Fruit fly (Drosophila melanogaster) whole organism, embryonic: Measurements from ENCODE around the gene MsR2.
A peak's percentile ranks its signal among the peaks of the same experiment; 100 is the strongest.

ENCODE experiments used
- Aef1 ChIP-seq: fragments of 200-800 bp; sonication (Bioruptor generic); IDR thresholded peaks from 3 replicates; pipeline ENCODE4 v1.3.6; 2022; ENCODE audit warnings: missing biosample characterization, missing genetic modification characterization
- Atf-2 ChIP-seq: fragments of 200-800 bp; sonication (Bioruptor generic); optimal IDR thresholded peaks from 2 replicates; lab custom pipeline; 2016; ENCODE audit warnings: missing biosample characterization, missing genetic modification characterization
- CG10462 ChIP-seq: fragments of 200-800 bp; sonication (Bioruptor generic); optimal IDR thresholded peaks from 2 replicates; lab custom pipeline; 2016; ENCODE audit warnings: missing biosample characterization, missing genetic modification characterization
- CG12299 ChIP-seq: fragments of 200-800 bp; sonication (Bioruptor generic); optimal IDR thresholded peaks from 2 replicates; lab custom pipeline; 2018; ENCODE audit warnings: missing biosample characterization, mild to moderate bottlenecking, missing genetic modification characterization
- CG13123 ChIP-seq: fragments of 200-800 bp; sonication (Bioruptor generic); optimal IDR thresholded peaks from 2 replicates; lab custom pipeline; 2016; ENCODE audit warnings: missing biosample characterization, missing genetic modification characterization
- CG17802 ChIP-seq: fragments of 200-800 bp; sonication (Bioruptor generic); optimal IDR thresholded peaks from 2 replicates; lab custom pipeline; 2018; ENCODE audit warnings: missing biosample characterization, mild to moderate bottlenecking, missing genetic modification characterization, moderate library complexity
- CG31388 ChIP-seq: fragments of 200-800 bp; sonication (Bioruptor generic); optimal IDR thresholded peaks from 2 replicates; lab custom pipeline; 2016; ENCODE audit warnings: missing biosample characterization, missing genetic modification characterization
- CG3726 ChIP-seq: fragments of 200-800 bp; sonication (Bioruptor generic); IDR thresholded peaks from 3 replicates; pipeline ENCODE4, ENCODE4 v1.3.6; 2022; ENCODE audit warnings: missing biosample characterization, missing genetic modification characterization
- CG4404 ChIP-seq: fragments of 200-800 bp; sonication (Bioruptor generic); IDR thresholded peaks from 2 replicates; pipeline ENCODE4 v1.3.6; 2022; ENCODE audit warnings: missing biosample characterization, missing genetic modification characterization
- CG5953 ChIP-seq: fragments of 200-800 bp; sonication (Bioruptor generic); IDR thresholded peaks from 2 replicates; pipeline ENCODE4 v1.3.6; 2022; ENCODE audit warnings: missing biosample characterization, missing genetic modification characterization
- CG6683 ChIP-seq: fragments of 200-800 bp; sonication (Bioruptor generic); optimal IDR thresholded peaks from 2 replicates; lab custom pipeline; 2017; ENCODE audit warnings: missing biosample characterization, mild to moderate bottlenecking, missing genetic modification characterization, missing genetic modification reagents
- CG8089 ChIP-seq: fragments of 200-800 bp; sonication (Bioruptor generic); optimal IDR thresholded peaks from 3 replicates; lab custom pipeline; 2016; ENCODE audit warnings: missing biosample characterization, missing genetic modification characterization
- D19B ChIP-seq: fragments of 200-800 bp; sonication (Bioruptor generic); optimal IDR thresholded peaks from 2 replicates; lab custom pipeline; 2017; ENCODE audit warnings: missing biosample characterization, mild to moderate bottlenecking, missing genetic modification characterization
- Fer2 ChIP-seq: fragments of 200-800 bp; sonication (Bioruptor generic); optimal IDR thresholded peaks from 2 replicates; lab custom pipeline; 2018; ENCODE audit warnings: missing biosample characterization, mild to moderate bottlenecking, missing genetic modification characterization, moderate library complexity
- H15 ChIP-seq: fragments of 200-800 bp; sonication (Bioruptor generic); IDR thresholded peaks from 3 replicates; pipeline ENCODE4 v1.3.6; 2022; ENCODE audit warnings: missing biosample characterization, missing genetic modification characterization
- HHEX ChIP-seq: fragments of 200-800 bp; sonication (Bioruptor generic); optimal IDR thresholded peaks from 3 replicates; lab custom pipeline; 2017; ENCODE audit warnings: missing biosample characterization, mild to moderate bottlenecking, missing genetic modification characterization, missing genetic modification reagents
- HLH3B ChIP-seq: fragments of 200-800 bp; sonication (Bioruptor generic); IDR thresholded peaks from 2 replicates; pipeline ENCODE4 v1.3.6; 2022; ENCODE audit warnings: missing biosample characterization, missing genetic modification characterization
- HLH4C ChIP-seq: fragments of 200-800 bp; sonication (Bioruptor generic); IDR thresholded peaks from 3 replicates; pipeline ENCODE4 v1.3.6; 2022; ENCODE audit warnings: missing biosample characterization, missing genetic modification characterization; ENCODE audit not compliant: partially characterized antibody
- HLHmδ ChIP-seq: fragments of 200-800 bp; sonication (Bioruptor generic); optimal IDR thresholded peaks from 2 replicates; lab custom pipeline; 2018; ENCODE audit warnings: missing biosample characterization, mild to moderate bottlenecking, missing genetic modification characterization, moderate library complexity
- Lhr ChIP-seq: fragments of 200-800 bp; sonication (Bioruptor generic); optimal IDR thresholded peaks from 3 replicates; lab custom pipeline; 2017; ENCODE audit warnings: mild to moderate bottlenecking, missing biosample characterization, missing genetic modification reagents, missing genetic modification characterization
- MBD-R2 ChIP-seq: fragments of 200-800 bp; sonication (Bioruptor generic); IDR thresholded peaks from 2 replicates; pipeline ENCODE4 v1.3.6; 2022; ENCODE audit warnings: missing biosample characterization, missing genetic modification characterization
- NC2α ChIP-seq: fragments of 200-800 bp; sonication (Bioruptor generic); optimal IDR thresholded peaks from 2 replicates; lab custom pipeline; 2016; ENCODE audit warnings: missing biosample characterization, missing genetic modification characterization
- NK7.1 ChIP-seq: fragments of 200-800 bp; sonication (Bioruptor generic); optimal IDR thresholded peaks from 3 replicates; lab custom pipeline; 2016; ENCODE audit warnings: missing biosample characterization, missing genetic modification characterization
- Opbp ChIP-seq: fragments of 200-800 bp; sonication (Bioruptor generic); IDR thresholded peaks from 3 replicates; pipeline ENCODE4 v1.3.6; 2022; ENCODE audit warnings: missing biosample characterization, missing genetic modification characterization; ENCODE audit not compliant: partially characterized antibody
- Poxn ChIP-seq: fragments of 200-800 bp; sonication (Bioruptor generic); IDR thresholded peaks from 2 replicates; pipeline ENCODE4 v1.3.6; 2022; ENCODE audit warnings: missing biosample characterization, missing genetic modification characterization
- Ravus ChIP-seq: fragments of 200-800 bp; sonication (Bioruptor generic); IDR thresholded peaks from 2 replicates; pipeline ENCODE4 v1.3.6; 2022; ENCODE audit warnings: missing biosample characterization, missing genetic modification characterization
- Sry-δ ChIP-seq: fragments of 200-800 bp; sonication (Bioruptor generic); optimal IDR thresholded peaks from 2 replicates; lab custom pipeline; 2016; ENCODE audit warnings: missing biosample characterization, missing genetic modification characterization
- Stat92E ChIP-seq, 3 experiments: fragments of >200 bp in 2 of 3; fragments of 200-800 bp in 1 of 3; sonication (Bioruptor generic) in 1 of 3; optimal IDR thresholded peaks; 2 replicates each; lab custom pipeline; 2017 to 2019; ENCODE audit warnings: missing biosample characterization in 3 of 3, missing genetic modification characterization in 3 of 3, mild to moderate bottlenecking in 1 of 3, moderate library complexity in 1 of 3
- crp ChIP-seq, 2 experiments: fragments of 200-800 bp; sonication (Bioruptor generic); optimal IDR thresholded peaks; 2 replicates in 1 of 2; 3 replicates in 1 of 2; lab custom pipeline; 2017; ENCODE audit warnings: missing biosample characterization in 2 of 2, missing genetic modification characterization in 2 of 2, mild to moderate bottlenecking in 1 of 2, moderate library complexity in 1 of 2
- disco-r ChIP-seq: fragments of 200-800 bp; sonication (Bioruptor generic); optimal IDR thresholded peaks from 2 replicates; lab custom pipeline; 2016; ENCODE audit warnings: missing biosample characterization, missing genetic modification characterization
- en ChIP-seq: fragments of 200-800 bp; sonication (Bioruptor generic); optimal IDR thresholded peaks from 2 replicates; lab custom pipeline; 2016; ENCODE audit warnings: missing biosample characterization, missing genetic modification characterization
- fu2 ChIP-seq: fragments of 200-800 bp; sonication (Bioruptor generic); optimal IDR thresholded peaks from 2 replicates; lab custom pipeline; 2016; ENCODE audit warnings: missing biosample characterization, missing genetic modification characterization
- gce ChIP-seq: fragments of 200-800 bp; sonication (Bioruptor generic); IDR thresholded peaks from 3 replicates; pipeline ENCODE4 v1.3.6; 2022; ENCODE audit warnings: missing biosample characterization, missing genetic modification characterization
- gcm2 ChIP-seq: fragments of 200-800 bp; sonication (Bioruptor generic); optimal IDR thresholded peaks from 2 replicates; lab custom pipeline; 2016; ENCODE audit warnings: missing biosample characterization, missing genetic modification characterization
- gsb-n ChIP-seq: fragments of 200-800 bp; sonication (Bioruptor generic); optimal IDR thresholded peaks from 3 replicates; lab custom pipeline; 2018; ENCODE audit warnings: missing biosample characterization, mild to moderate bottlenecking, missing genetic modification characterization
- ind ChIP-seq: fragments of 200-800 bp; sonication (Bioruptor generic); optimal IDR thresholded peaks from 3 replicates; lab custom pipeline; 2016; ENCODE audit warnings: missing biosample characterization, missing genetic modification characterization
- kay ChIP-seq: fragments of 200-800 bp; sonication (Bioruptor generic); optimal IDR thresholded peaks from 2 replicates; lab custom pipeline; 2016; ENCODE audit warnings: missing biosample characterization, missing genetic modification characterization
- kni ChIP-seq: fragments of 200-800 bp; sonication (Bioruptor generic); optimal IDR thresholded peaks from 3 replicates; lab custom pipeline; 2017; ENCODE audit warnings: mild to moderate bottlenecking, missing biosample characterization, missing genetic modification reagents, missing genetic modification characterization
- lov ChIP-seq, 2 experiments: fragments of 200-800 bp in 1 of 2; fragments of >200 bp in 1 of 2; sonication (Bioruptor generic) in 1 of 2; IDR thresholded peaks in 1 of 2; optimal IDR thresholded peaks in 1 of 2; 2 replicates in 1 of 2; 3 replicates in 1 of 2; pipeline versions ENCODE4 v1.3.6 to Lab custom; 2017 to 2022; ENCODE audit warnings: missing biosample characterization in 1 of 2, missing genetic modification characterization in 1 of 2
- mam ChIP-seq: fragments of 200-800 bp; sonication (Bioruptor generic); optimal IDR thresholded peaks from 3 replicates; lab custom pipeline; 2016; ENCODE audit warnings: missing biosample characterization, missing genetic modification characterization
- phol ChIP-seq: fragments of 200-800 bp; sonication (Bioruptor generic); optimal IDR thresholded peaks from 3 replicates; lab custom pipeline; 2018; ENCODE audit warnings: missing biosample characterization, mild to moderate bottlenecking, missing genetic modification characterization, moderate library complexity
- pum ChIP-seq: fragments of 200-800 bp; sonication (Bioruptor generic); optimal IDR thresholded peaks from 2 replicates; lab custom pipeline; 2016; ENCODE audit warnings: missing biosample characterization, missing genetic modification characterization
- rib ChIP-seq: fragments of 200-800 bp; sonication (Bioruptor generic); IDR thresholded peaks from 2 replicates; pipeline ENCODE4 v1.3.6; 2022; ENCODE audit warnings: missing biosample characterization, missing genetic modification characterization
- row ChIP-seq: fragments of 200-800 bp; sonication (Bioruptor generic); IDR thresholded peaks from 3 replicates; pipeline ENCODE4 v1.3.6; 2022; ENCODE audit warnings: missing biosample characterization, missing genetic modification characterization
- sim ChIP-seq: fragments of 200-800 bp; sonication (Bioruptor generic); IDR thresholded peaks from 2 replicates; pipeline ENCODE4 v1.3.6; 2022; ENCODE audit warnings: missing biosample characterization, missing genetic modification characterization
- sisA ChIP-seq: fragments of 200-800 bp; sonication (Bioruptor generic); IDR thresholded peaks from 2 replicates; pipeline ENCODE4 v1.3.6; 2022; ENCODE audit warnings: missing biosample characterization, missing genetic modification characterization
- tup ChIP-seq: fragments of 200-800 bp; sonication (Bioruptor generic); optimal IDR thresholded peaks from 2 replicates; lab custom pipeline; 2016; ENCODE audit warnings: missing biosample characterization, mild to moderate bottlenecking, missing genetic modification characterization, moderate library complexity
- yki ChIP-seq: fragments of >200 bp; optimal IDR thresholded peaks from 3 replicates; lab custom pipeline; 2018

Gene MsR2

DNA sequence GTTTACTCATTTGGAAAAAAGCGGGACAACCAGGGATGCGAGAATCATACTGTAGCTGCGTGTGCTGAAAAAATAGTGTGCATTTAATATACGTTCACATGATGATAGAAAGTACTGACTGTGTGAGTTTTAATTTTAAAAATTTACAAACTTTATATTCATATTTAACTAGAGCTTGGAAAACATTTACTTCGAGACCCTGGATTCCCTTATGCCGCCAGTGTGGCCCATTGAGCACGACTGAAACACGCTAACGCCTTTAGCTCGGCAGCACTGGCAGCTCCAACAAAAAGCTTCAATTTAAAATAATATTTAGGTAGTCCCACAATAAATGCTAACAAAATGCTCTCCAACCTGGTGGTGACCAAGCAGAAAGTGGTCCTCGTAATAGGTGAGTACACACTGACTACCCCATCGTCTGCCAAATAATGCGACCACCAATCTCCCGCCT, 25.2 kb upstream of the MsR2 start, which contains the start of the genes CG1275 and Elp5 (continued):
- TF ChIP-seq MBD-R2 (GFP tag; lab: Robert Waterston, UW) (peak; percentile 100), HHEX (peak; percentile 98), CG6683 (GFP tag; lab: Kevin White, UChicago) (peak; percentile 90), disco-r (GFP tag; lab: Kevin White, UChicago) (peak; percentile 95), gcm2 (GFP tag; lab: Kevin White, UChicago) (peak; percentile 94), rib (GFP tag; lab: Robert Waterston, UW) (peak; percentile 99), fu2 (GFP tag; lab: Kevin White, UChicago) (peak; percentile 95), yki (lab: Kevin White, UChicago) (no peak), tup (peak; percentile 96), D19B (peak; percentile 95), CG13123 (GFP tag; lab: Kevin White, UChicago) (peak; percentile 95), kay (peak; percentile 98), gsb-n (tag; lab: Kevin White, UChicago) (peak; percentile 97)

DNA sequence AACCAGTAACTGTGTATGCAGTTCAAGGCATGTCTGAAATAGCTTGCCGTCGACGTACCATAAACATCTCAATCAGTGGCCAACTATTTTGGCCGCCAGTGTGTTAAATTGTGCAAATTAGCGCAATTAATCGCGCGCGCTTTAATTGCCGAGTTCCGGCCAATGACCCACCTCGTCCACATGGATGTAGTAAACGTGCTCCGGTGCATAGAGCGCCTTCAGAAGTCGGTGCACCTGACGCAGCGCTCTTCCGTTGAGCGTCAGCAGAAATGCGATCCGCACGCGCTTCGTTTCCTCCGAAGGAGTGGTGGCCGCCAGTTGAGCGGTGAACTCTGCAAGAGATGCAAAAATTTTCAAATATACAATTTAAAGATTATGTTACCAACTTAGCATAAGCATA, 21.4 kb upstream of the MsR2 start:
- TF ChIP-seq CG8089 (no peak), CG3726 (GFP tag; lab: Robert Waterston, UW) (0 out of 3 replicates have a peak, but pooled peaks have one; percentile 15), Opbp (0 out of 3 replicates have a peak, but pooled peaks have one; percentile 20)

DNA sequence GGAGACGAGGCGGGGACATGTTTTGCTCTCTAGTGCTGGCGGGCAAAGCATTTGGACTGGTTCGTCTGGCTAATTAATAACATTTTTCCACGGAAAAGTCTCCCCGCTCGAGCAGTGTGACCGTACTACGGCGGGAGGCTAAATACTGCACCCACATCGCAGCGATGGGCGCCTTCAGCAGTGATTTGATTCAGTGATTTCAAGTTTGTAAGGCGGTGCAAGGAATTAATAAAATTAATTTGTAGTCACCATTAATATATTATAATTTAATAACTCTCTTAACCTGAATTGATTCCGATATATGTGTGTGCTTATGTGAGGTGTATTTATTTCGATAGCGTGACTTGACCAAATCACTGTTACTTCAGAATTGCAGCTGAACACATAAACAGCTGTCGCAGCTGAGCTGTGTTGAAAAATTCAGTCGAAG, 20.2 kb upstream of the MsR2 start, which contains the start of the genes oxt and CG13807:
Gene oxt, minus strand, starts transcription at position 150 of the 430 bp plus-strand sequence.
Gene CG13807, plus strand, starts transcription at position 405 of the 430 bp plus-strand sequence.
- TF ChIP-seq phol (tag; lab: Kevin White, UChicago) (peak; percentile 92), sim (peak; percentile 71; the same call in 1 of the 2 replicates), Stat92E (GFP tag; optimal IDR thresholded peaks at IDR 0.05; lab: Kevin White, UChicago) (peak in 1 of 3 experiments; percentile 91), Fer2 (tag; lab: Kevin White, UChicago) (peak; percentile 85), en (peak; percentile 15), kni (no peak), NC2α (GFP tag; lab: Kevin White, UChicago) (no peak), mam (GFP tag; lab: Kevin White, UChicago) (peak; percentile 75), Sry-δ (GFP tag; lab: Kevin White, UChicago) (peak; percentile 46), CG10462 (GFP tag; lab: Kevin White, UChicago) (peak; percentile 72), Lhr (GFP tag; lab: Kevin White, UChicago) (peak; percentile 80), CG17802 (tag; lab: Kevin White, UChicago) (peak; percentile 70), pum (GFP tag; lab: Kevin White, UChicago) (peak; percentile 73), CG31388 (GFP tag; lab: Kevin White, UChicago) (peak; percentile 48), NK7.1 (GFP tag; lab: Kevin White, UChicago) (no peak), crp (GFP tag; optimal IDR thresholded peaks at IDR 0.05; lab: Kevin White, UChicago) (peak; percentile 84 to 95), row (peak; percentile 97), HLHmδ (GFP tag; lab: Kevin White, UChicago) (no peak), ind (GFP tag; lab: Kevin White, UChicago) (peak; percentile 87), Atf-2 (GFP tag; lab: Kevin White, UChicago) (peak; percentile 17), Poxn (GFP tag; lab: Robert Waterston, UW) (peak; percentile 57; the same call in 1 of the 2 replicates), H15 (peak; percentile 87), CG12299 (tag; lab: Kevin White, UChicago) (peak; percentile 82), Aef1 (GFP tag; lab: Robert Waterston, UW) (peak; percentile 87), CG4404 (GFP tag; lab: Robert Waterston, UW) (peak; percentile 82), gce (GFP tag; lab: Robert Waterston, UW) (peak; percentile 68; the same call in 2 of the 3 replicates), HLH4C (GFP tag; lab: Robert Waterston, UW) (no peak), CG5953 (GFP tag; lab: Robert Waterston, UW) (peak; percentile 69), Ravus (GFP tag; lab: Robert Waterston, UW) (peak; percentile 54), lov (optimal IDR thresholded peaks at IDR 0.05; lab: Kevin White, UChicago) (no peak), lov (GFP tag; IDR thresholded peaks at IDR 0.05; lab: Robert Waterston, UW) (peak; percentile 80; the same call in 2 of the 3 replicates), sisA (GFP tag; lab: Robert Waterston, UW) (peak; percentile 91), HLH3B (GFP tag; lab: Robert Waterston, UW) (peak; percentile 82)
